Fruit fly (Drosophila melanogaster): ENCODE data around the gene Gug.

Gene Gug

DNA sequence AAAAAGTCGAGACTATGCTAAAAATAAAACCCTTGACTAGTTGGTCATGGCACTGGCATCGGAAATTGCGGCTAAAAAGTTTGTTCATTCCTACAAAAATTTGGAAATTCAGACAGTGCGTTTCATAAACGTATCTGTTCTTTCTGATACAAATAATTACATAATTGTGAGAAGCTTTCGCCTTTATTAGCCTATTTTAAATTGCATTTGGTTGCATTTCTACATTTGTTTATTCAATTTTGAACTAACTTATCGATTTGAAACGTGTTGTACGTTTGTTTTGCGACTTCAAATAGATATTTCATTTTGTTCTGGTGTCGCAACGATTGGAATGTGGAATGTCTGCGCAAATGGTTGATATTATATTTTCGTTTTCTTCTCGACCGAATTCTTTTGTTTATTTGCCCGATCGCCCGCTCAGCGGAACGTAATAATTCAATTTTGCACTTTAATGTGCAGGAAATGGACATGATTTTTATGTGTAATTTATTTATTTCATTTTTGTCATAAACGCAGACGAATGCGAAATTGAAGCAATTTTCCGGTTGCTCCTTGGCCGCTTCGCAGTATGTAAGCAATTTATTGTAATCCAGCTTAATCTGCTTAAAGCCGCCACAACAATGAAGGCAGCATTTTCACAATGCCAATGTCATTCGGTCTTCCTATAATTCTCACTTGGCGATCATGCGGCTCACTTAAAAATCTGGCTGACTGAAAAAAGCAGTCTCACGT is 3.5 kb upstream of the Gug start (continued):
- TF ChIP-seq ara (GFP tag; IDR thresholded peaks at IDR 0.05) (no peak), CG9932 (GFP tag; IDR thresholded peaks at IDR 0.05) (peak; percentile 79), cwo (GFP tag; optimal IDR thresholded peaks at IDR 0.05) (peak; percentile 30), tap (tag; optimal IDR thresholded peaks at IDR 0.05) (peak; percentile 51), CG10431 (GFP tag; optimal IDR thresholded peaks at IDR 0.05) (no peak), CG8089 (GFP tag; optimal IDR thresholded peaks at IDR 0.05) (no peak), nerfin-2 (GFP tag; IDR thresholded peaks at IDR 0.05; ENCODE audit: partially characterized antibody) (no peak), seq (GFP tag; IDR thresholded peaks at IDR 0.05) (peak; percentile 45; the same call in 1 of the 2 replicates), CG4730 (GFP tag; IDR thresholded peaks at IDR 0.05) (peak; percentile 13; the same call in 1 of the 2 replicates), CG1233 (GFP tag; optimal IDR thresholded peaks at IDR 0.05) (peak; percentile 54), CG9817 (tag; optimal IDR thresholded peaks at IDR 0.05) (peak; percentile 60), CG1024 (GFP tag; IDR thresholded peaks at IDR 0.05) (no peak), dmrt99B (tag; optimal IDR thresholded peaks at IDR 0.05) (peak; percentile 61), MTF-1 (GFP tag; optimal IDR thresholded peaks at IDR 0.05; ENCODE audit: borderline replicate concordance) (no peak), grau (tag; optimal IDR thresholded peaks at IDR 0.05) (peak; percentile 75), h (optimal IDR thresholded peaks at IDR 0.05) (no peak), CG3847 (GFP tag; IDR thresholded peaks at IDR 0.05) (peak; percentile 49; the same call in 1 of the 2 replicates), shn (GFP tag; optimal IDR thresholded peaks at IDR 0.05) (no peak), Deaf1 (tag; optimal IDR thresholded peaks at IDR 0.05) (peak; percentile 14), CG10267 (tag; optimal IDR thresholded peaks at IDR 0.05) (peak; percentile 20), ems (GFP tag; optimal IDR thresholded peaks at IDR 0.05) (peak; percentile 34), Dp (GFP tag; optimal IDR thresholded peaks at IDR 0.05) (no peak), sima (GFP tag; optimal IDR thresholded peaks at IDR 0.05) (no peak), ssp (GFP tag; IDR thresholded peaks at IDR 0.05) (no peak), Hr39 (optimal IDR thresholded peaks at IDR 0.05) (no peak), twi (tag; optimal IDR thresholded peaks at IDR 0.05) (no peak), Dll (GFP tag; IDR thresholded peaks at IDR 0.05; ENCODE audit: partially characterized antibody) (no peak), PHDP (tag; optimal IDR thresholded peaks at IDR 0.05) (peak; percentile 69), CG10366 (GFP tag; IDR thresholded peaks at IDR 0.05) (peak; percentile 50; the same call in 1 of the 2 replicates), CHES-1-like (GFP tag; optimal IDR thresholded peaks at IDR 0.05) (peak; percentile 45), slp2 (GFP tag; optimal IDR thresholded peaks at IDR 0.05) (peak; percentile 15), her (GFP tag; optimal IDR thresholded peaks at IDR 0.05) (peak; percentile 64), ATbp (GFP tag; optimal IDR thresholded peaks at IDR 0.05) (peak; percentile 27), gce (GFP tag; IDR thresholded peaks at IDR 0.05) (no peak), CG31441 (GFP tag; IDR thresholded peaks at IDR 0.05) (peak; percentile 38; the same call in 1 of the 2 replicates), HLHmδ (GFP tag; optimal IDR thresholded peaks at IDR 0.05) (no peak), CG12769 (tag; optimal IDR thresholded peaks at IDR 0.05) (peak; percentile 76), unc-4 (GFP tag; IDR thresholded peaks at IDR 0.05; ENCODE audit: partially characterized antibody) (no peak), Bteb2 (GFP tag; optimal IDR thresholded peaks at IDR 0.05) (peak; percentile 47), kni (GFP tag; optimal IDR thresholded peaks at IDR 0.05) (no peak), CG4328 (GFP tag; optimal IDR thresholded peaks at IDR 0.05) (peak; percentile 48), GATAe (GFP tag; conservative IDR thresholded peaks at IDR 0.05) (no peak), so (GFP tag; IDR thresholded peaks at IDR 0.05) (no peak), Hmx (GFP tag; optimal IDR thresholded peaks at IDR 0.05) (peak; percentile 17), CG11723 (GFP tag; optimal IDR thresholded peaks at IDR 0.05) (no peak), CoRest (tag; optimal IDR thresholded peaks at IDR 0.05) (peak; percentile 57), CG30020 (tag; optimal IDR thresholded peaks at IDR 0.05) (no peak), CG5953 (GFP tag; IDR thresholded peaks at IDR 0.05) (peak; percentile 13; the same call in 1 of the 2 replicates), CG7271 (tag; optimal IDR thresholded peaks at IDR 0.05) (no peak), bcd (GFP tag; optimal IDR thresholded peaks at IDR 0.05) (peak; percentile 33)

Measured in whole organism, embryonic.